Fruit fly (Drosophila melanogaster) S2 (cell line): ENCODE measurements around the gene CG18563.
A peak's percentile ranks its signal among the peaks of the same experiment; 100 is the strongest.

Experiments used
- CG8478 ChIP-seq: fragments of >200 bp; optimal IDR thresholded peaks from 2 replicates; lab custom pipeline; 2018
- CTCF ChIP-seq, 2 experiments: fragments of >200 bp; optimal IDR thresholded peaks; 2 replicates each; lab custom pipeline; 2018

DNA sequence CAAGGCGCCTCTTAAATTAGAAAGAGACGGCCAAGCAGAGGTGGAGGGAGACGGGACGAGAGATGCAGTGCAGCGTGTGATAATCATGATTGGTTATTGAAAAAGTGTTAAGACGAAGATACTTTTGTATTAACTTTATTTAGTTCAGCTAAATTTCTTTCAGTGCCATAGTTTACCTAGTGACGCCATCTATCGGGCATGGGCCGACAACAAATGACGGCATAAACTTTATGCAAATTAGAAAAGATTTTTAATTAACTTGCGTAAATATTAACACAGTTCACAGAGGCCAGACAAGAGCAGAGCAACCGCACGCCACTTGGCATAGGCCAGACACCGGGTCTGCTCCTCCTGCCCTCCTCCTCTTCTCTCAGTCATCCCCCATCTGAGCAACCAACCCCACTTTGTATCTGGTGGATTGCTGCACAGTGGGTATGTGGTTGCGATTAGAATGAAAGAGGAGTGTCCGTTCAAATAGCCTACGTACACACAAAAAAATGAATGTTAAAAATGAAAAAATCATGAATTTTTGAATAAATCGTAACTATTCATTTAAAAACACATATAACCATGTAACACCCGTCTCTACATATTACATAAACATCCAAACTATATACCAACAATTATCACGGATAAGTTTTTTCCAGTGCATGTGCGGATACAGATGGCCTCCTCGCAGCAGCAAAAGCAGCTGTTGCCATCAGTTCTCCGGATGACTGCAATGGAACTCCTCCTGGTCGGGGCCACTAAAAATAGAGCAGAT lies 8.3 kb upstream of the CG18563 start:
- TF ChIP-seq CG8478 (no peak), CTCF (optimal IDR thresholded peaks at IDR 0.05; lab: Kevin White, UChicago) (peak; percentile 48 to 54)
